Worm (Caenorhabditis elegans): ENCODE measurements around the gene C49F5.5.

Gene C49F5.5

ce11 chrX:11937343-11937935 is 48.5 kb upstream of the C49F5.5 start (continued):
- TF ChIP-seq attf-3 (GFP tag; conservative IDR thresholded peaks at IDR 0.05), result no peak
- peak in 2 of 3 experiments; percentile 89 to 98 for TF ChIP-seq lin-35 (GFP tag; optimal IDR thresholded peaks at IDR 0.05)
- no peak for TF ChIP-seq aptf-3 (GFP tag; IDR thresholded peaks at IDR 0.05)
- peak; percentile 94 for TF ChIP-seq K12H6.12 (tag; optimal IDR thresholded peaks at IDR 0.05)
- no peak for TF ChIP-seq Y79H2A.3 (GFP tag; conservative IDR thresholded peaks at IDR 0.05)
- TF ChIP-seq C06A6.2 (GFP tag; conservative IDR thresholded peaks at IDR 0.05), result peak; percentile 92
- TF ChIP-seq hmg-1.2 (GFP tag; IDR thresholded peaks at IDR 0.05), result peak; percentile 85
- no peak for TF ChIP-seq madf-8 (GFP tag; conservative IDR thresholded peaks at IDR 0.05)
- peak; percentile 64 for TF ChIP-seq athp-1 (tag; optimal IDR thresholded peaks at IDR 0.05)
- TF ChIP-seq nhr-120 (GFP tag; IDR thresholded peaks at IDR 0.05), result peak; percentile 92
- peak; percentile 70; the same call in 1 of the 2 replicates for TF ChIP-seq ceh-100 (GFP tag; IDR thresholded peaks at IDR 0.05)
- no peak; the same call in none of the 2 replicates for TF ChIP-seq F33H1.4 (GFP tag; IDR thresholded peaks at IDR 0.05)
- peak; percentile 78; the same call in 1 of the 2 replicates for TF ChIP-seq let-526 (GFP tag; IDR thresholded peaks at IDR 0.05)
- peak; percentile 87 for TF ChIP-seq mcd-1 (GFP tag; IDR thresholded peaks at IDR 0.05)
- TF ChIP-seq nhr-27 (tag; optimal IDR thresholded peaks at IDR 0.05), result peak; percentile 87
- TF ChIP-seq mxl-1 (tag; optimal IDR thresholded peaks at IDR 0.05), result no peak
- no peak for TF ChIP-seq hlh-26 (GFP tag; conservative IDR thresholded peaks at IDR 0.05)
- no peak; the same call in 1 of the 2 replicates for TF ChIP-seq hsf-1 (GFP tag; IDR thresholded peaks at IDR 0.05)
- TF ChIP-seq nfyb-1 (GFP tag; IDR thresholded peaks at IDR 0.05), result peak; percentile 98
- no peak for TF ChIP-seq dpl-1 (GFP tag; optimal IDR thresholded peaks at IDR 0.05)
- TF ChIP-seq ztf-28 (GFP tag; IDR thresholded peaks at IDR 0.05), result no peak
- TF ChIP-seq die-1 (tag; optimal IDR thresholded peaks at IDR 0.05), result peak; percentile 45
- peak; percentile 47 for TF ChIP-seq ceh-79 (tag; optimal IDR thresholded peaks at IDR 0.05)
- TF ChIP-seq nhr-90 (tag; optimal IDR thresholded peaks at IDR 0.05), result peak; percentile 81
- TF ChIP-seq ztf-25 (GFP tag; IDR thresholded peaks at IDR 0.05), result no peak
- TF ChIP-seq Y53F4B.3 (GFP tag; IDR thresholded peaks at IDR 0.05), result no peak
- TF ChIP-seq nfya-1 (tag; optimal IDR thresholded peaks at IDR 0.05; ENCODE audit: borderline replicate concordance, insufficient read depth), result no peak
- peak; percentile 98 for TF ChIP-seq gei-17 (GFP tag; optimal IDR thresholded peaks at IDR 0.05)
- TF ChIP-seq madf-10 (tag; optimal IDR thresholded peaks at IDR 0.05), result peak; percentile 96
- peak; percentile 75 for TF ChIP-seq madf-3 (GFP tag; IDR thresholded peaks at IDR 0.05)
- peak; percentile 28 for TF ChIP-seq F57C9.4 (tag; optimal IDR thresholded peaks at IDR 0.05)
- peak; percentile 18; the same call in 1 of the 2 replicates for TF ChIP-seq ceh-91 (GFP tag; IDR thresholded peaks at IDR 0.05)
- peak; percentile 99 for TF ChIP-seq ztf-26 (tag; optimal IDR thresholded peaks at IDR 0.05)
- TF ChIP-seq mel-28 (tag; optimal IDR thresholded peaks at IDR 0.05; ENCODE audit: borderline replicate concordance), result peak; percentile 81
- peak; percentile 99 for TF ChIP-seq B0336.3 (GFP tag; IDR thresholded peaks at IDR 0.05)
- TF ChIP-seq ama-1 (optimal IDR thresholded peaks at IDR 0.05), result no peak
- peak; percentile 66 to 90 for TF ChIP-seq ama-1 (GFP tag; optimal IDR thresholded peaks at IDR 0.05)
- TF ChIP-seq Y67H2A.10 (GFP tag; conservative IDR thresholded peaks at IDR 0.05), result no peak; the same call in 1 of the 2 replicates
- TF ChIP-seq tbx-9 (tag; optimal IDR thresholded peaks at IDR 0.05; ENCODE audit: borderline replicate concordance), result no peak
- TF ChIP-seq lag-1 (GFP tag; IDR thresholded peaks at IDR 0.05), result peak; percentile 95
- peak; percentile 60 for TF ChIP-seq zim-3 (tag; optimal IDR thresholded peaks at IDR 0.05)
- TF ChIP-seq ets-4 (GFP tag; optimal IDR thresholded peaks at IDR 0.05), result peak; percentile 93
- 0 out of 2 replicates have a peak, but pooled peaks have one; percentile 94 for TF ChIP-seq F37B4.10 (GFP tag; IDR thresholded peaks at IDR 0.05)
- TF ChIP-seq lin-26 (GFP tag; IDR thresholded peaks at IDR 0.05), result peak; percentile 79; the same call in 1 of the 2 replicates
- no peak for TF ChIP-seq F55B11.4 (tag; optimal IDR thresholded peaks at IDR 0.05; ENCODE audit: borderline replicate concordance, insufficient read depth)
- TF ChIP-seq aptf-2 (GFP tag; conservative IDR thresholded peaks at IDR 0.05), result no peak
- peak; percentile 72; the same call in 1 of the 2 replicates for TF ChIP-seq Y95B8A.8 (GFP tag; IDR thresholded peaks at IDR 0.05)
- peak; percentile 67; the same call in 1 of the 2 replicates for TF ChIP-seq cebp-1 (GFP tag; IDR thresholded peaks at IDR 0.05)
- peak; percentile 97 for TF ChIP-seq cebp-1 (tag; optimal IDR thresholded peaks at IDR 0.05)
